Worm (Caenorhabditis elegans): ENCODE measurements around the gene dtmk-1.
A peak's percentile ranks its signal among the peaks of the same experiment; 100 is the strongest.

The dtmk-1 gene

DNA sequence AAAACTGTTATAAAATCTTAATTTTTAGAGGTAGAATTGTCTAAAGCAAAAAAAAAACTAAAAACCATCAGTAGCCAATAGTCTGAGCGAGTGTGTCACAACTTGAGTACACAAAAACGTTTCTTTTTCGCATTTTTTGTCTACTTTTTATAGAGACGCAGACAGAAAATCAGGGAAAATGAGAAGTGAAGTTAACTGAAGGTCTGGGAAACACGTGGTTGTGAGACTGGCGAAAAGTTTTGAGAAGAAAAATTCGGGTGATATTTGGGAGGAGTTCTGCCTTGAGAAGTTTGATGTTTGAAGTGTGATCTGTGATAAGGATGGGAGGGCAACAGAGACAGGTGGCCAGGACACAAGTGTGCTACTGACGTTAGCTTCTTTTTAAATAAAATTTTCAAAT is 29.3 kb downstream of the dtmk-1 start (continued):
- TF ChIP-seq lin-29 (GFP tag; IDR thresholded peaks at IDR 0.05): 0 out of 2 replicates have a peak, but pooled peaks have one; percentile 14
- peak; percentile 97 for TF ChIP-seq nhr-10 (tag; optimal IDR thresholded peaks at IDR 0.05)
- no peak for TF ChIP-seq snpc-4 (tag; optimal IDR thresholded peaks at IDR 0.05)
- TF ChIP-seq daf-16 (GFP tag; optimal IDR thresholded peaks at IDR 0.05): peak in 1 of 2 experiments; percentile 19
- peak; percentile 85 for TF ChIP-seq daf-16 (tag; optimal IDR thresholded peaks at IDR 0.05)
- no peak for TF ChIP-seq F10B5.3 (tag; optimal IDR thresholded peaks at IDR 0.05)
- peak; percentile 53; the same call in 1 of the 2 replicates for TF ChIP-seq hmg-1.1 (GFP tag; IDR thresholded peaks at IDR 0.05)
- TF ChIP-seq mep-1 (tag; optimal IDR thresholded peaks at IDR 0.05): peak; percentile 90
- TF ChIP-seq unc-39 (tag; optimal IDR thresholded peaks at IDR 0.05): no peak
- TF ChIP-seq sdz-12 (GFP tag; optimal IDR thresholded peaks at IDR 0.05): no peak
- peak; percentile 7 to 88 for TF ChIP-seq lsy-2 (tag; optimal IDR thresholded peaks at IDR 0.05)
- TF ChIP-seq zfp-3 (GFP tag; conservative IDR thresholded peaks at IDR 0.05): no peak
- peak; percentile 48 for TF ChIP-seq mes-2 (tag; optimal IDR thresholded peaks at IDR 0.05; ENCODE audit: poor library complexity, severe bottlenecking)
- no peak for TF ChIP-seq pha-4 (GFP tag; IDR thresholded peaks at IDR 0.05)
- TF ChIP-seq pha-4 (tag; optimal IDR thresholded peaks at IDR 0.05): peak; percentile 33
- peak; percentile 26 for TF ChIP-seq pqm-1 (tag; optimal IDR thresholded peaks at IDR 0.05)
- peak; percentile 12 for TF ChIP-seq nhr-6 (tag; optimal IDR thresholded peaks at IDR 0.05)
- TF ChIP-seq nhr-41 (GFP tag; IDR thresholded peaks at IDR 0.05): no peak

- TF ChIP-seq pqm-1 (tag; optimal IDR thresholded peaks at IDR 0.05) (peak; percentile 7), dve-1 (tag; optimal IDR thresholded peaks at IDR 0.05; ENCODE audit: insufficient read depth) (peak; percentile 24), daf-16 (GFP tag; optimal IDR thresholded peaks at IDR 0.05) (no peak), daf-16 (tag; optimal IDR thresholded peaks at IDR 0.05) (peak; percentile 82), nhr-77 (tag; optimal IDR thresholded peaks at IDR 0.05) (peak; percentile 35), nhr-28 (tag; optimal IDR thresholded peaks at IDR 0.05) (peak; percentile 2), ZK337.2 (GFP tag; IDR thresholded peaks at IDR 0.05) (no peak), ceh-32 (tag; optimal IDR thresholded peaks at IDR 0.05; ENCODE audit: poor library complexity) (no peak)
These were observed 30.0 kb downstream of the dtmk-1 start, which contains the start of gene C05C10.3 for ce11 chrII:9936859-9937258. TSS of gene C05C10.3 (minus strand) at chrII:9936893.

- TF ChIP-seq F44E2.7 (GFP tag; IDR thresholded peaks at IDR 0.05) (no peak), ceh-62 (tag; optimal IDR thresholded peaks at IDR 0.05) (no peak), unc-62 (GFP tag; optimal IDR thresholded peaks at IDR 0.05 in 1 of 2) (peak in 1 of 2 experiments; percentile 55), unc-62 (tag; optimal IDR thresholded peaks at IDR 0.05) (no peak), zfp-3 (GFP tag; conservative IDR thresholded peaks at IDR 0.05) (no peak), lir-3 (tag; optimal IDR thresholded peaks at IDR 0.05) (no peak), daf-16 (GFP tag; optimal IDR thresholded peaks at IDR 0.05) (no peak), daf-16 (tag; optimal IDR thresholded peaks at IDR 0.05) (peak; percentile 21), daf-12 (tag; optimal IDR thresholded peaks at IDR 0.05) (no peak)
These were observed 31.2 kb downstream of the dtmk-1 start for ce11 chrII:9935664-9936063.

DNA sequence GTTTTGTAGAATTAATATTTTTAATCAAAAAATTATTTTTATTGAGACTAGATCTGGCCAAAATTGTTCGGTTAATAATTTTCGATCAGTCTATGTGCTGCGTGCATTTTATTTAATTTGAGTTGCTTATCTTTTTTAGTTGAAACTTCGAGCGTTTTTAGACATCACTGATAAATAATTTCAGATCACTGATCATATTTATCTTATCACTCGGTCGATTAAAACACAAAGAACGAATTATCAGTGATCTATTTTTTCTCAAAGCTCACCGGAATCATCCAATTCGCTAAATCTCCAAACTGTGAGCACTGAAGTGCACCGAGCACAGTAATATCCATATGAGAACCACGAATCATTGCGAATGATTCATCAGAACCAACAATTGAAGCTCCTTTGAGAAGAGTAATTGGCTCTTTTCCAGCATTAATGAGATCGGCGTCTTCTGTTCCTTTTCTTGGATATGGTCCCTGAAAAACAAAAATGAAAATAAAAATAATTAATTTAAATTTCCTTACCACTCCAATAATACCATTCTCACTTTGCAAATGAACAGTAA is 31.8 kb downstream of the dtmk-1 start:
- peak; percentile 26 for TF ChIP-seq duxl-1 (tag; optimal IDR thresholded peaks at IDR 0.05; ENCODE audit: poor library complexity)
- no peak for TF ChIP-seq daf-16 (GFP tag; optimal IDR thresholded peaks at IDR 0.05)
- TF ChIP-seq daf-16 (tag; optimal IDR thresholded peaks at IDR 0.05): peak; percentile 56
- peak; percentile 64 for TF ChIP-seq dmd-6 (GFP tag; IDR thresholded peaks at IDR 0.05)
- peak; percentile 53 for TF ChIP-seq pqm-1 (tag; optimal IDR thresholded peaks at IDR 0.05)
- TF ChIP-seq zag-1 (tag; optimal IDR thresholded peaks at IDR 0.05): no peak
- peak; percentile 68 for TF ChIP-seq dve-1 (tag; optimal IDR thresholded peaks at IDR 0.05; ENCODE audit: insufficient read depth)
- peak; percentile 1 for TF ChIP-seq nhr-28 (tag; optimal IDR thresholded peaks at IDR 0.05)
- peak; percentile 3 for TF ChIP-seq nhr-10 (tag; optimal IDR thresholded peaks at IDR 0.05)
- no peak for TF ChIP-seq sdz-12 (GFP tag; optimal IDR thresholded peaks at IDR 0.05)
- peak; percentile 16 for TF ChIP-seq nhr-25 (tag; optimal IDR thresholded peaks at IDR 0.05; ENCODE audit: borderline replicate concordance, insufficient read depth)
- TF ChIP-seq lsy-2 (tag; optimal IDR thresholded peaks at IDR 0.05): no peak
- no peak for TF ChIP-seq T26A8.4 (GFP tag; IDR thresholded peaks at IDR 0.05)
- TF ChIP-seq nhr-48 (tag; optimal IDR thresholded peaks at IDR 0.05): no peak
- TF ChIP-seq pha-4 (GFP tag; IDR thresholded peaks at IDR 0.05): no peak
- no peak for TF ChIP-seq pha-4 (tag; optimal IDR thresholded peaks at IDR 0.05)
- peak; percentile 43 for TF ChIP-seq mep-1 (tag; optimal IDR thresholded peaks at IDR 0.05)
- TF ChIP-seq hlh-11 (tag; optimal IDR thresholded peaks at IDR 0.05): peak; percentile 32
- 0 out of 2 replicates have a peak, but pooled peaks have one; percentile 8 for TF ChIP-seq madf-9 (GFP tag; conservative IDR thresholded peaks at IDR 0.05)

Data from whole organism, L4 larva.